Worm (Caenorhabditis elegans) whole organism, early embryonic: ENCODE data around the gene R05G6.10.

Source experiments
- B0310.2 ChIP-seq: sonication (generic microtip); optimal IDR thresholded peaks from 2 replicates; lab custom pipeline; 2016; ENCODE audit warnings: mild to moderate bottlenecking, missing genetic modification characterization, missing compliant biosample characterization
- F13C5.2 ChIP-seq: sonication (generic microtip); optimal IDR thresholded peaks from 2 replicates; lab custom pipeline; 2017; ENCODE audit warnings: mild to moderate bottlenecking, missing genetic modification characterization, inconsistent platforms, missing compliant biosample characterization
- aly-1 ChIP-seq: sonication (generic microtip); optimal IDR thresholded peaks from 2 replicates; lab custom pipeline; 2016; ENCODE audit warnings: missing genetic modification characterization, missing compliant biosample characterization
- ama-1 ChIP-seq: fragments of 150-350 bp; optimal IDR thresholded peaks from 2 replicates; lab custom pipeline; 2014
- ceh-13 ChIP-seq: fragments of 200-800 bp; sonication (Bioruptor generic); optimal IDR thresholded peaks from 2 replicates; lab custom pipeline; 2018; ENCODE audit warnings: mild to moderate bottlenecking, missing genetic modification characterization, missing compliant biosample characterization
- ceh-36 ChIP-seq: sonication (generic microtip); optimal IDR thresholded peaks from 2 replicates; lab custom pipeline; 2016; ENCODE audit warnings: missing genetic modification characterization, inconsistent platforms, missing compliant biosample characterization
- ets-7 ChIP-seq: sonication (generic microtip); optimal IDR thresholded peaks from 2 replicates; lab custom pipeline; 2016; ENCODE audit warnings: missing genotype, missing genetic modification characterization, missing compliant biosample characterization
- flt-1 ChIP-seq: fragments of 200-800 bp; sonication (Bioruptor generic); IDR thresholded peaks from 2 replicates; pipeline ENCODE4 v1.3.6; 2022; ENCODE audit warnings: missing genetic modification characterization, missing compliant biosample characterization
- hmbx-1 ChIP-seq: sonication (generic microtip); optimal IDR thresholded peaks from 2 replicates; lab custom pipeline; 2016; ENCODE audit warnings: mild to moderate bottlenecking, missing genetic modification characterization, missing compliant biosample characterization
- hmg-4 ChIP-seq: fragments of 200-800 bp; sonication (Bioruptor generic); optimal IDR thresholded peaks from 2 replicates; lab custom pipeline; 2018; ENCODE audit warnings: mild to moderate bottlenecking, missing genetic modification characterization, missing compliant biosample characterization
- hnd-1 ChIP-seq: sonication (generic microtip); optimal IDR thresholded peaks from 2 replicates; lab custom pipeline; 2016; ENCODE audit warnings: missing genetic modification characterization, missing compliant biosample characterization
- pes-1 ChIP-seq: fragments of 200-800 bp; sonication (Bioruptor generic); IDR thresholded peaks from 2 replicates; pipeline ENCODE4 v1.3.6; 2022; ENCODE audit warnings: missing genetic modification reagents, missing genetic modification characterization, missing compliant biosample characterization
- scrt-1 ChIP-seq: fragments of 200-800 bp; sonication (Bioruptor generic); IDR thresholded peaks from 2 replicates; pipeline ENCODE4 v1.3.6; 2022; ENCODE audit warnings: missing genetic modification characterization, missing compliant biosample characterization
- sea-1 ChIP-seq: fragments of 200-800 bp; sonication (Bioruptor generic); conservative IDR thresholded peaks from 2 replicates; pipeline ENCODE4 v1.3.6; 2022; ENCODE audit warnings: missing genetic modification characterization, missing compliant biosample characterization
- tbx-11 ChIP-seq: fragments of 200-800 bp; sonication (Bioruptor generic); IDR thresholded peaks from 2 replicates; pipeline ENCODE4 v1.3.6; 2022; ENCODE audit warnings: missing genetic modification characterization, missing compliant biosample characterization
- tbx-37 ChIP-seq: fragments of 200-800 bp; sonication (Bioruptor generic); conservative IDR thresholded peaks from 2 replicates; pipeline ENCODE4 v1.3.6; 2022; ENCODE audit warnings: missing genetic modification reagents, missing genetic modification characterization, missing compliant biosample characterization
- tra-4 ChIP-seq: sonication (generic microtip); optimal IDR thresholded peaks from 2 replicates; lab custom pipeline; 2017; ENCODE audit warnings: missing genetic modification characterization, missing compliant biosample characterization

R05G6.10 gene

ce11 chrIV:7532360-7532759, 10.0 kb downstream of the R05G6.10 start, which contains the start of gene R05G6.1:
Gene R05G6.1, plus strand, starts transcription at chrIV:7532660.
- no peak for TF ChIP-seq ceh-36 (tag; lab: Kevin White, UChicago)
- no peak for TF ChIP-seq tbx-11
- no peak for TF ChIP-seq ceh-13 (GFP tag; lab: Kevin White, UChicago)
- TF ChIP-seq pes-1 (GFP tag; lab: Robert Waterston, UW): no peak
- no peak for TF ChIP-seq B0310.2 (tag; lab: Kevin White, UChicago)

ce11 chrIV:7530226-7531070, 11.9 kb downstream of the R05G6.10 start:
- no peak for TF ChIP-seq ama-1 (lab: Kevin White, UChicago)

- TF ChIP-seq scrt-1 (GFP tag; lab: Robert Waterston, UW) (no peak), pes-1 (GFP tag; lab: Robert Waterston, UW) (no peak), tbx-11 (no peak), F13C5.2 (no peak)
Measured at ce11 chrIV:7523744-7524143, 18.6 kb downstream of the R05G6.10 start.

ce11 chrIV:7521591-7521990, 20.7 kb downstream of the R05G6.10 start:
- TF ChIP-seq hnd-1: no peak
- TF ChIP-seq tbx-37 (GFP tag; lab: Robert Waterston, UW): no peak
- TF ChIP-seq pes-1 (GFP tag; lab: Robert Waterston, UW): no peak
- no peak for TF ChIP-seq ceh-36 (tag; lab: Kevin White, UChicago)
- no peak for TF ChIP-seq F13C5.2
- no peak for TF ChIP-seq ceh-13 (GFP tag; lab: Kevin White, UChicago)
- TF ChIP-seq hmbx-1 (tag; lab: Kevin White, UChicago): no peak
- no peak for TF ChIP-seq tra-4
- no peak for TF ChIP-seq hmg-4 (GFP tag; lab: Kevin White, UChicago)
- TF ChIP-seq aly-1 (tag; lab: Kevin White, UChicago): no peak
- no peak for TF ChIP-seq flt-1 (GFP tag; lab: Robert Waterston, UW)
- no peak for TF ChIP-seq ama-1 (lab: Kevin White, UChicago)
- TF ChIP-seq tbx-11: no peak
- no peak for TF ChIP-seq sea-1 (GFP tag; lab: Robert Waterston, UW)
- TF ChIP-seq scrt-1 (GFP tag; lab: Robert Waterston, UW): no peak
- no peak for TF ChIP-seq ets-7 (tag; lab: Kevin White, UChicago)

- no peak for TF ChIP-seq pes-1 (GFP tag; lab: Robert Waterston, UW)
- no peak for TF ChIP-seq hmg-4 (GFP tag; lab: Kevin White, UChicago)
- no peak for TF ChIP-seq aly-1 (tag; lab: Kevin White, UChicago)
- no peak for TF ChIP-seq ceh-36 (tag; lab: Kevin White, UChicago)
- no peak for TF ChIP-seq sea-1 (GFP tag; lab: Robert Waterston, UW)
Measured at ce11 chrIV:7520841-7521240, 21.5 kb downstream of the R05G6.10 start.

ce11 chrIV:7520258-7520657, 22.1 kb downstream of the R05G6.10 start:
- TF ChIP-seq tbx-11 (no peak), ceh-13 (GFP tag; lab: Kevin White, UChicago) (no peak), scrt-1 (GFP tag; lab: Robert Waterston, UW) (no peak), tbx-37 (GFP tag; lab: Robert Waterston, UW) (no peak), B0310.2 (tag; lab: Kevin White, UChicago) (no peak), ceh-36 (tag; lab: Kevin White, UChicago) (no peak), hmbx-1 (tag; lab: Kevin White, UChicago) (no peak), hnd-1 (no peak), tra-4 (no peak), ama-1 (lab: Kevin White, UChicago) (no peak), hmg-4 (GFP tag; lab: Kevin White, UChicago) (no peak), F13C5.2 (no peak), aly-1 (tag; lab: Kevin White, UChicago) (no peak), pes-1 (GFP tag; lab: Robert Waterston, UW) (no peak), flt-1 (GFP tag; lab: Robert Waterston, UW) (no peak), sea-1 (GFP tag; lab: Robert Waterston, UW) (no peak), ets-7 (tag; lab: Kevin White, UChicago) (no peak)

- no peak for TF ChIP-seq tbx-11
- no peak for TF ChIP-seq B0310.2 (tag; lab: Kevin White, UChicago)
- TF ChIP-seq ama-1 (lab: Kevin White, UChicago): no peak
- no peak for TF ChIP-seq hnd-1
- TF ChIP-seq scrt-1 (GFP tag; lab: Robert Waterston, UW): no peak
- TF ChIP-seq ets-7 (tag; lab: Kevin White, UChicago): no peak
- no peak for TF ChIP-seq flt-1 (GFP tag; lab: Robert Waterston, UW)
Measured at ce11 chrIV:7516167-7516566, 26.2 kb downstream of the R05G6.10 start, which contains the start of the genes R05G6.9 and R05G6.3. Gene R05G6.9, minus strand, starts transcription at chrIV:7516267. Gene R05G6.3, plus strand, starts transcription at chrIV:7516552.

- TF ChIP-seq hmg-4 (GFP tag; lab: Kevin White, UChicago) (no peak), F13C5.2 (no peak), tbx-11 (no peak), ceh-13 (GFP tag; lab: Kevin White, UChicago) (no peak), scrt-1 (GFP tag; lab: Robert Waterston, UW) (no peak), ets-7 (tag; lab: Kevin White, UChicago) (no peak), flt-1 (GFP tag; lab: Robert Waterston, UW) (no peak), ceh-36 (tag; lab: Kevin White, UChicago) (no peak), hmbx-1 (tag; lab: Kevin White, UChicago) (no peak), tbx-37 (GFP tag; lab: Robert Waterston, UW) (no peak), hnd-1 (no peak)
Measured at ce11 chrIV:7512617-7513233, 29.6 kb downstream of the R05G6.10 start, which contains the start of the genes plc-4 and R05G6.4. Gene plc-4, minus strand, starts transcription at chrIV:7512667. Gene R05G6.4, plus strand, starts transcription at chrIV:7513233.
